Fruit fly (Drosophila melanogaster) whole organism, embryonic: ENCODE data around the gene CG3679.
A peak's percentile ranks its signal among the peaks of the same experiment; 100 is the strongest.

Source experiments
- Antp ChIP-seq: fragments of 200-800 bp; sonication (Bioruptor generic); optimal IDR thresholded peaks from 3 replicates; lab custom pipeline; 2016; ENCODE audit warnings: missing biosample characterization, missing genetic modification characterization
- Atf3 ChIP-seq: fragments of 200-800 bp; sonication (Bioruptor generic); optimal IDR thresholded peaks from 3 replicates; lab custom pipeline; 2016; ENCODE audit warnings: missing biosample characterization, missing genetic modification characterization
- Awh ChIP-seq: fragments of 200-800 bp; sonication (Bioruptor generic); IDR thresholded peaks from 2 replicates; pipeline ENCODE4, ENCODE4 v1.3.6; 2022; ENCODE audit warnings: missing biosample characterization, missing genetic modification characterization
- Blimp-1 ChIP-seq: fragments of 200-800 bp; sonication (Bioruptor generic); optimal IDR thresholded peaks from 3 replicates; lab custom pipeline; 2018; ENCODE audit warnings: missing biosample characterization, missing genetic modification characterization, mild to moderate bottlenecking, moderate library complexity, missing genetic modification reagents
- CG10147 ChIP-seq: fragments of 200-800 bp; sonication (Bioruptor generic); optimal IDR thresholded peaks from 2 replicates; lab custom pipeline; 2019; ENCODE audit warnings: missing biosample characterization, mild to moderate bottlenecking, missing genetic modification characterization, moderate library complexity
- CG11560 ChIP-seq: fragments of 200-800 bp; sonication (Bioruptor generic); IDR thresholded peaks from 3 replicates; pipeline ENCODE4 v1.3.6; 2022; ENCODE audit warnings: missing biosample characterization, missing genetic modification characterization
- CG12391 ChIP-seq: fragments of 200-800 bp; sonication (Bioruptor generic); optimal IDR thresholded peaks from 3 replicates; lab custom pipeline; 2018; ENCODE audit warnings: missing biosample characterization, mild to moderate bottlenecking, missing genetic modification characterization, moderate library complexity
- CG14014 ChIP-seq: fragments of 200-800 bp; sonication (Bioruptor generic); IDR thresholded peaks from 2 replicates; pipeline ENCODE4 v1.3.6; 2022; ENCODE audit warnings: missing biosample characterization, missing genetic modification characterization
- CG14965 ChIP-seq: fragments of 200-800 bp; sonication (Bioruptor generic); optimal IDR thresholded peaks from 2 replicates; lab custom pipeline; 2016; ENCODE audit warnings: missing biosample characterization, missing genetic modification characterization, borderline replicate concordance
- CG15696 ChIP-seq: fragments of 200-800 bp; sonication (Bioruptor generic); optimal IDR thresholded peaks from 2 replicates; lab custom pipeline; 2019; ENCODE audit warnings: missing biosample characterization, mild to moderate bottlenecking, missing genetic modification characterization, moderate library complexity
- CG1603 ChIP-seq: fragments of 200-800 bp; sonication (Bioruptor generic); optimal IDR thresholded peaks from 2 replicates; lab custom pipeline; 2019; ENCODE audit warnings: missing biosample characterization, mild to moderate bottlenecking, missing genetic modification characterization, moderate library complexity
- CG16815 ChIP-seq: fragments of 200-800 bp; sonication (Bioruptor generic); optimal IDR thresholded peaks from 3 replicates; lab custom pipeline; 2017; ENCODE audit warnings: missing biosample characterization, mild to moderate bottlenecking, missing genetic modification characterization
- CG18262 ChIP-seq: fragments of 200-800 bp; optimal IDR thresholded peaks from 3 replicates; lab custom pipeline; 2019; ENCODE audit warnings: missing biosample characterization, mild to moderate bottlenecking, missing genetic modification characterization, moderate library complexity
- CG2120 ChIP-seq: fragments of 200-800 bp; sonication (Bioruptor generic); optimal IDR thresholded peaks from 3 replicates; lab custom pipeline; 2016; ENCODE audit warnings: missing biosample characterization, missing genetic modification characterization
- CG2678 ChIP-seq: fragments of 200-800 bp; sonication (Bioruptor generic); optimal IDR thresholded peaks from 3 replicates; lab custom pipeline; 2019; ENCODE audit warnings: missing biosample characterization, mild to moderate bottlenecking, missing genetic modification characterization, moderate library complexity
- CG31388 ChIP-seq: fragments of 200-800 bp; sonication (Bioruptor generic); optimal IDR thresholded peaks from 2 replicates; lab custom pipeline; 2016; ENCODE audit warnings: missing biosample characterization, missing genetic modification characterization
- CG8388 ChIP-seq: fragments of 200-800 bp; sonication (Bioruptor generic); optimal IDR thresholded peaks from 2 replicates; lab custom pipeline; 2019; ENCODE audit warnings: missing biosample characterization, mild to moderate bottlenecking, missing genetic modification characterization, moderate library complexity
- CG9797 ChIP-seq: fragments of 200-800 bp; sonication (Bioruptor generic); optimal IDR thresholded peaks from 3 replicates; lab custom pipeline; 2018; ENCODE audit warnings: missing biosample characterization, mild to moderate bottlenecking, missing genetic modification characterization
- CTCF ChIP-seq: fragments of 200-800 bp; sonication (Bioruptor generic); optimal IDR thresholded peaks from 2 replicates; lab custom pipeline; 2017; ENCODE audit warnings: missing biosample characterization, mild to moderate bottlenecking, missing genetic modification characterization, moderate library complexity
- CoRest ChIP-seq: fragments of 200-800 bp; sonication (Bioruptor generic); optimal IDR thresholded peaks from 3 replicates; lab custom pipeline; 2018; ENCODE audit warnings: missing biosample characterization, mild to moderate bottlenecking, missing genetic modification characterization, moderate library complexity
- D19B ChIP-seq: fragments of 200-800 bp; sonication (Bioruptor generic); optimal IDR thresholded peaks from 2 replicates; lab custom pipeline; 2017; ENCODE audit warnings: missing biosample characterization, mild to moderate bottlenecking, missing genetic modification characterization
- Dek ChIP-seq: fragments of 200-800 bp; sonication (Bioruptor generic); optimal IDR thresholded peaks from 3 replicates; lab custom pipeline; 2019; ENCODE audit warnings: missing biosample characterization, mild to moderate bottlenecking, missing genetic modification characterization, moderate library complexity
- Dll ChIP-seq: fragments of 200-800 bp; sonication (Bioruptor generic); IDR thresholded peaks from 4 replicates; pipeline ENCODE4 v1.3.6; 2022; ENCODE audit warnings: missing biosample characterization, missing genetic modification characterization; ENCODE audit not compliant: partially characterized antibody
- E2f1 ChIP-seq: fragments of 200-800 bp; sonication (Bioruptor generic); IDR thresholded peaks from 2 replicates; pipeline ENCODE4 v1.3.6; 2022; ENCODE audit warnings: missing biosample characterization, missing genetic modification characterization
- H15 ChIP-seq: fragments of 200-800 bp; sonication (Bioruptor generic); IDR thresholded peaks from 3 replicates; pipeline ENCODE4 v1.3.6; 2022; ENCODE audit warnings: missing biosample characterization, missing genetic modification characterization
- H2.0 ChIP-seq: fragments of 200-800 bp; sonication (Bioruptor generic); IDR thresholded peaks from 2 replicates; pipeline ENCODE4 v1.3.6; 2022; ENCODE audit warnings: missing biosample characterization, missing genetic modification characterization
- HLH54F ChIP-seq: fragments of 200-800 bp; sonication (Bioruptor generic); optimal IDR thresholded peaks from 3 replicates; lab custom pipeline; 2016; ENCODE audit warnings: missing biosample characterization, missing genetic modification characterization
- HmgZ ChIP-seq: fragments of 200-800 bp; sonication (Bioruptor generic); optimal IDR thresholded peaks from 2 replicates; lab custom pipeline; 2018; ENCODE audit warnings: missing biosample characterization, mild to moderate bottlenecking, missing genetic modification characterization
- Hr78 ChIP-seq, 2 experiments: fragments of 200-800 bp in 1 of 2; fragments of >200 bp in 1 of 2; sonication (Bioruptor generic) in 1 of 2; optimal IDR thresholded peaks; 2 replicates each; lab custom pipeline; 2017 to 2019; ENCODE audit warnings: missing biosample characterization in 2 of 2, missing genetic modification characterization in 2 of 2, mild to moderate bottlenecking in 1 of 2, moderate library complexity in 1 of 2
- Lpt ChIP-seq: fragments of >200 bp; optimal IDR thresholded peaks from 2 replicates; lab custom pipeline; 2018; ENCODE audit warnings: missing biosample characterization, missing genetic modification characterization
- Oaz ChIP-seq: fragments of 200-800 bp; sonication (Bioruptor generic); IDR thresholded peaks from 2 replicates; pipeline ENCODE4 v1.3.6; 2022; ENCODE audit warnings: missing biosample characterization, missing genetic modification characterization
- Ptx1 ChIP-seq: fragments of 200-800 bp; sonication (Bioruptor generic); IDR thresholded peaks from 2 replicates; pipeline ENCODE4 v1.3.6; 2022; ENCODE audit warnings: missing biosample characterization, missing genetic modification characterization
- Tbp ChIP-seq: fragments of >200 bp; optimal IDR thresholded peaks from 2 replicates; lab custom pipeline; 2018; ENCODE audit warnings: missing biosample characterization, missing genetic modification characterization
- Trl ChIP-seq, 3 experiments: fragments of >200 bp in 2 of 3; fragments of 200-800 bp in 1 of 3; sonication (Bioruptor generic) in 1 of 3; optimal IDR thresholded peaks; 2 replicates in 1 of 3; 3 replicates in 2 of 3; lab custom pipeline; 2016 to 2017; ENCODE audit warnings: missing biosample characterization in 1 of 3, missing genetic modification characterization in 1 of 3
- bsh ChIP-seq, 2 experiments: fragments of 200-800 bp; sonication (Bioruptor generic); optimal IDR thresholded peaks; 2 replicates each; lab custom pipeline; 2017 to 2018; ENCODE audit warnings: mild to moderate bottlenecking in 2 of 2, missing biosample characterization in 2 of 2, missing genetic modification characterization in 2 of 2, moderate library complexity in 1 of 2
- caup ChIP-seq: fragments of 200-800 bp; sonication (Bioruptor generic); optimal IDR thresholded peaks from 3 replicates; lab custom pipeline; 2017; ENCODE audit warnings: missing biosample characterization, mild to moderate bottlenecking, missing genetic modification characterization, moderate library complexity; ENCODE audit not compliant: severe bottlenecking
- cg ChIP-seq: fragments of 200-800 bp; sonication (Bioruptor generic); optimal IDR thresholded peaks from 3 replicates; lab custom pipeline; 2019; ENCODE audit warnings: missing biosample characterization, mild to moderate bottlenecking, missing genetic modification characterization, moderate library complexity
- en ChIP-seq: fragments of 200-800 bp; sonication (Bioruptor generic); optimal IDR thresholded peaks from 2 replicates; lab custom pipeline; 2016; ENCODE audit warnings: missing biosample characterization, missing genetic modification characterization
- eve ChIP-seq, 2 experiments: fragments of >200 bp; optimal IDR thresholded peaks; 2 replicates each; lab custom pipeline; 2017; ENCODE audit warnings: missing biosample characterization in 2 of 2, missing genetic modification characterization in 2 of 2
- eyg ChIP-seq: fragments of 200-800 bp; sonication (Bioruptor generic); optimal IDR thresholded peaks from 3 replicates; lab custom pipeline; 2016; ENCODE audit warnings: missing biosample characterization, missing genetic modification characterization
- fd102C ChIP-seq: fragments of 200-800 bp; sonication (Bioruptor generic); optimal IDR thresholded peaks from 2 replicates; lab custom pipeline; 2018; ENCODE audit warnings: missing biosample characterization, mild to moderate bottlenecking, missing genetic modification characterization, moderate library complexity
- fd3F ChIP-seq: fragments of 200-800 bp; sonication (Bioruptor generic); optimal IDR thresholded peaks from 2 replicates; lab custom pipeline; 2018; ENCODE audit warnings: missing biosample characterization, mild to moderate bottlenecking, missing genetic modification characterization, moderate library complexity
- fd96Cb ChIP-seq: fragments of 200-800 bp; sonication (Bioruptor generic); optimal IDR thresholded peaks from 2 replicates; lab custom pipeline; 2018; ENCODE audit warnings: missing biosample characterization, mild to moderate bottlenecking, missing genetic modification characterization, moderate library complexity
- gcm2 ChIP-seq: fragments of 200-800 bp; sonication (Bioruptor generic); optimal IDR thresholded peaks from 2 replicates; lab custom pipeline; 2016; ENCODE audit warnings: missing biosample characterization, missing genetic modification characterization
- lov ChIP-seq, 2 experiments: fragments of 200-800 bp in 1 of 2; fragments of >200 bp in 1 of 2; sonication (Bioruptor generic) in 1 of 2; IDR thresholded peaks in 1 of 2; optimal IDR thresholded peaks in 1 of 2; 2 replicates in 1 of 2; 3 replicates in 1 of 2; pipeline versions ENCODE4 v1.3.6 to Lab custom; 2017 to 2022; ENCODE audit warnings: missing biosample characterization in 1 of 2, missing genetic modification characterization in 1 of 2
- psq ChIP-seq: fragments of 200-800 bp; sonication (Bioruptor generic); optimal IDR thresholded peaks from 2 replicates; lab custom pipeline; 2017; ENCODE audit warnings: missing biosample characterization, missing genetic modification characterization
- sob ChIP-seq: fragments of 200-800 bp; sonication (Bioruptor generic); IDR thresholded peaks from 2 replicates; pipeline ENCODE4 v1.3.6; 2022; ENCODE audit warnings: missing biosample characterization, missing genetic modification characterization
- stc ChIP-seq: fragments of 200-800 bp; sonication (Bioruptor generic); IDR thresholded peaks from 2 replicates; pipeline ENCODE4 v1.3.6; 2022; ENCODE audit warnings: missing biosample characterization, missing genetic modification characterization
- stwl ChIP-seq: fragments of 200-800 bp; sonication (Bioruptor generic); optimal IDR thresholded peaks from 3 replicates; lab custom pipeline; 2018; ENCODE audit warnings: missing biosample characterization, mild to moderate bottlenecking, missing genetic modification characterization, moderate library complexity
- toy ChIP-seq: fragments of 200-800 bp; sonication (Bioruptor generic); IDR thresholded peaks from 2 replicates; pipeline ENCODE4 v1.3.6; 2022; ENCODE audit warnings: missing biosample characterization, missing genetic modification characterization

The CG3679 gene

dm6 chrX:16275854-16276338 is 27.8 kb upstream of the CG3679 start, which contains the start of the genes kat80 and Prosalpha4 (continued):
- peak; percentile 5 for TF ChIP-seq CG1603 (tag; lab: Kevin White, UChicago)
- no peak for TF ChIP-seq CG11560
- TF ChIP-seq HLH54F (GFP tag; lab: Kevin White, UChicago), result no peak
- no peak for TF ChIP-seq H2.0
- no peak for TF ChIP-seq en (GFP tag; lab: Kevin White, UChicago)
- TF ChIP-seq stwl (tag; lab: Kevin White, UChicago), result peak; percentile 4
- TF ChIP-seq Blimp-1 (GFP tag; lab: Kevin White, UChicago), result peak; percentile 22
- no peak for TF ChIP-seq E2f1 (GFP tag; lab: Robert Waterston, UW)
- TF ChIP-seq H15 (GFP tag; lab: Robert Waterston, UW), result no peak
- peak; percentile 42; the same call in 1 of the 2 replicates for TF ChIP-seq sob (GFP tag; lab: Robert Waterston, UW)
- TF ChIP-seq CG2678 (tag; lab: Kevin White, UChicago), result peak; percentile 55
- no peak for TF ChIP-seq Oaz
- no peak for TF ChIP-seq fd3F (GFP tag; lab: Kevin White, UChicago)
- no peak for TF ChIP-seq CG14014
- no peak for TF ChIP-seq Awh
- TF ChIP-seq Lpt (GFP tag; lab: Kevin White, UChicago), result no peak
- TF ChIP-seq CG14965 (GFP tag; lab: Kevin White, UChicago), result no peak
- peak; percentile 57 for TF ChIP-seq CG9797 (GFP tag; lab: Kevin White, UChicago)
- no peak for TF ChIP-seq HmgZ (tag; lab: Kevin White, UChicago)
- no peak for TF ChIP-seq cg (GFP tag; lab: Kevin White, UChicago)
- no peak for TF ChIP-seq fd102C (GFP tag; lab: Kevin White, UChicago)
- peak; percentile 20 for TF ChIP-seq fd96Cb (tag; lab: Kevin White, UChicago)
- no peak for TF ChIP-seq CTCF (GFP tag; lab: Kevin White, UChicago)
- TF ChIP-seq Trl (optimal IDR thresholded peaks at IDR 0.05; lab: Kevin White, UChicago), result no peak
- no peak for TF ChIP-seq Trl (GFP tag; optimal IDR thresholded peaks at IDR 0.05; lab: Kevin White, UChicago)
- no peak for TF ChIP-seq CG16815 (GFP tag; lab: Kevin White, UChicago)
- TF ChIP-seq lov (optimal IDR thresholded peaks at IDR 0.05; lab: Kevin White, UChicago), result no peak
- TF ChIP-seq lov (GFP tag; IDR thresholded peaks at IDR 0.05; lab: Robert Waterston, UW), result no peak
- no peak for TF ChIP-seq Atf3
- TF ChIP-seq stc, result no peak
- TF ChIP-seq CoRest (tag; lab: Kevin White, UChicago), result peak; percentile 55
- TF ChIP-seq Tbp (GFP tag; lab: Kevin White, UChicago), result no peak
- peak; percentile 20 for TF ChIP-seq caup
- TF ChIP-seq Ptx1, result 0 out of 2 replicates have a peak, but pooled peaks have one; percentile 12
- TF ChIP-seq eve (GFP tag; optimal IDR thresholded peaks at IDR 0.05; lab: Kevin White, UChicago), result no peak
- peak; percentile 48 for TF ChIP-seq CG18262 (tag; lab: Kevin White, UChicago)
- TF ChIP-seq Dll (GFP tag; lab: Robert Waterston, UW), result peak; percentile 65
- TF ChIP-seq CG15696 (tag; lab: Kevin White, UChicago), result peak; percentile 47
- TF ChIP-seq psq (GFP tag; lab: Kevin White, UChicago), result no peak
- peak; percentile 49 for TF ChIP-seq Dek (tag; lab: Kevin White, UChicago)
- no peak for TF ChIP-seq toy (GFP tag; lab: Robert Waterston, UW)
- no peak for TF ChIP-seq eyg (GFP tag; lab: Kevin White, UChicago)
- TF ChIP-seq D19B (GFP tag; lab: Kevin White, UChicago), result no peak
- peak; percentile 35 for TF ChIP-seq CG10147 (GFP tag; lab: Kevin White, UChicago)
- peak; percentile 65 for TF ChIP-seq CG12391 (tag; lab: Kevin White, UChicago)
- no peak for TF ChIP-seq CG31388 (GFP tag; lab: Kevin White, UChicago)
- peak; percentile 0 for TF ChIP-seq CG8388 (GFP tag; lab: Kevin White, UChicago)
- no peak for TF ChIP-seq gcm2 (GFP tag; lab: Kevin White, UChicago)
- TF ChIP-seq Hr78 (GFP tag; optimal IDR thresholded peaks at IDR 0.05; lab: Kevin White, UChicago), result no peak
- peak; percentile 3 for TF ChIP-seq Antp (GFP tag; lab: Kevin White, UChicago)
- TF ChIP-seq bsh (GFP tag; optimal IDR thresholded peaks at IDR 0.05; lab: Kevin White, UChicago), result peak in 1 of 2 experiments; percentile 28
- TF ChIP-seq CG2120 (GFP tag; lab: Kevin White, UChicago), result peak; percentile 26
